Fruit fly (Drosophila melanogaster) whole organism, embryonic: Measurements from ENCODE around the gene CG13311.

Experiments used
- Bteb2 ChIP-seq: fragments of 200-800 bp; sonication (Bioruptor generic); optimal IDR thresholded peaks from 2 replicates; lab custom pipeline; 2016; ENCODE audit warnings: missing biosample characterization, missing genetic modification characterization
- CG10979 ChIP-seq: fragments of 200-800 bp; sonication (Bioruptor generic); optimal IDR thresholded peaks from 2 replicates; lab custom pipeline; 2018; ENCODE audit warnings: missing biosample characterization, mild to moderate bottlenecking, missing genetic modification characterization, moderate library complexity
- CG1233 ChIP-seq: fragments of 200-800 bp; sonication (Bioruptor generic); optimal IDR thresholded peaks from 4 replicates; lab custom pipeline; 2018; ENCODE audit warnings: missing biosample characterization, mild to moderate bottlenecking, missing genetic modification characterization
- CG14710 ChIP-seq: fragments of 200-800 bp; sonication (Bioruptor generic); optimal IDR thresholded peaks from 3 replicates; lab custom pipeline; 2019; ENCODE audit warnings: missing biosample characterization, mild to moderate bottlenecking, missing genetic modification characterization, moderate library complexity
- CG15479 ChIP-seq: fragments of 200-800 bp; sonication (Bioruptor generic); optimal IDR thresholded peaks from 3 replicates; lab custom pipeline; 2019; ENCODE audit warnings: missing biosample characterization, mild to moderate bottlenecking, missing genetic modification characterization, moderate library complexity
- CG15696 ChIP-seq: fragments of 200-800 bp; sonication (Bioruptor generic); optimal IDR thresholded peaks from 2 replicates; lab custom pipeline; 2019; ENCODE audit warnings: missing biosample characterization, mild to moderate bottlenecking, missing genetic modification characterization, moderate library complexity
- CG1602 ChIP-seq: fragments of 200-800 bp; sonication (Bioruptor generic); optimal IDR thresholded peaks from 3 replicates; lab custom pipeline; 2016; ENCODE audit warnings: missing biosample characterization, missing genetic modification characterization
- CG1832 ChIP-seq: fragments of 200-800 bp; sonication (Bioruptor generic); optimal IDR thresholded peaks from 2 replicates; lab custom pipeline; 2017; ENCODE audit warnings: missing biosample characterization, mild to moderate bottlenecking, missing genetic modification characterization, inconsistent platforms
- CG2120 ChIP-seq: fragments of 200-800 bp; sonication (Bioruptor generic); optimal IDR thresholded peaks from 3 replicates; lab custom pipeline; 2016; ENCODE audit warnings: missing biosample characterization, missing genetic modification characterization
- CG32532 ChIP-seq: fragments of 200-800 bp; sonication (Bioruptor generic); IDR thresholded peaks from 2 replicates; pipeline ENCODE4 v1.3.6; 2022; ENCODE audit warnings: missing biosample characterization, missing genetic modification characterization
- CG33557 ChIP-seq: fragments of 200-800 bp; sonication (Bioruptor generic); optimal IDR thresholded peaks from 2 replicates; lab custom pipeline; 2019; ENCODE audit warnings: missing biosample characterization, mild to moderate bottlenecking, missing genetic modification characterization, moderate library complexity
- CG8924 ChIP-seq: fragments of 200-800 bp; optimal IDR thresholded peaks from 3 replicates; lab custom pipeline; 2019; ENCODE audit warnings: missing biosample characterization, mild to moderate bottlenecking, missing genetic modification characterization, moderate library complexity
- CG9797 ChIP-seq: fragments of 200-800 bp; sonication (Bioruptor generic); optimal IDR thresholded peaks from 3 replicates; lab custom pipeline; 2018; ENCODE audit warnings: missing biosample characterization, mild to moderate bottlenecking, missing genetic modification characterization
- Dip2 ChIP-seq: fragments of 200-800 bp; sonication (Bioruptor generic); IDR thresholded peaks from 2 replicates; pipeline ENCODE4 v1.3.6; 2022; ENCODE audit warnings: missing biosample characterization, missing genetic modification characterization
- Dip3 ChIP-seq: fragments of 200-800 bp; sonication (Bioruptor generic); optimal IDR thresholded peaks from 3 replicates; lab custom pipeline; 2016; ENCODE audit warnings: missing biosample characterization, missing genetic modification characterization
- E2f1 ChIP-seq: fragments of 200-800 bp; sonication (Bioruptor generic); IDR thresholded peaks from 2 replicates; pipeline ENCODE4 v1.3.6; 2022; ENCODE audit warnings: missing biosample characterization, missing genetic modification characterization
- Eip74EF ChIP-seq, 2 experiments: fragments of 200-800 bp in 1 of 2; fragments of >200 bp in 1 of 2; sonication (Bioruptor generic) in 1 of 2; optimal IDR thresholded peaks; 2 replicates each; lab custom pipeline; 2017 to 2019; ENCODE audit warnings: missing biosample characterization in 2 of 2, missing genetic modification characterization in 2 of 2, mild to moderate bottlenecking in 1 of 2, moderate library complexity in 1 of 2
- HHEX ChIP-seq: fragments of 200-800 bp; sonication (Bioruptor generic); optimal IDR thresholded peaks from 3 replicates; lab custom pipeline; 2017; ENCODE audit warnings: missing biosample characterization, mild to moderate bottlenecking, missing genetic modification characterization, missing genetic modification reagents
- Hmr ChIP-seq: fragments of 200-800 bp; sonication (Bioruptor generic); optimal IDR thresholded peaks from 3 replicates; lab custom pipeline; 2017; ENCODE audit warnings: mild to moderate bottlenecking, missing biosample characterization, missing genetic modification reagents, missing genetic modification characterization
- Hr51 ChIP-seq, 2 experiments: fragments of 200-800 bp; sonication (Bioruptor generic); optimal IDR thresholded peaks; 2 replicates in 1 of 2; 3 replicates in 1 of 2; lab custom pipeline; 2016 to 2018; ENCODE audit warnings: missing biosample characterization in 2 of 2, missing genetic modification characterization in 2 of 2, mild to moderate bottlenecking in 1 of 2, moderate library complexity in 1 of 2
- Nf-YA ChIP-seq: fragments of 200-800 bp; sonication (Bioruptor generic); IDR thresholded peaks from 2 replicates; pipeline ENCODE4 v1.3.6; 2022; ENCODE audit warnings: missing biosample characterization, missing genetic modification characterization
- PHDP ChIP-seq: fragments of 200-800 bp; sonication (Bioruptor generic); optimal IDR thresholded peaks from 3 replicates; lab custom pipeline; 2018; ENCODE audit warnings: missing biosample characterization, mild to moderate bottlenecking, missing genetic modification characterization, moderate library complexity
- Rx ChIP-seq: fragments of 200-800 bp; sonication (Bioruptor generic); IDR thresholded peaks from 2 replicates; pipeline ENCODE4 v1.3.6; 2022; ENCODE audit warnings: missing biosample characterization, missing genetic modification characterization
- Ssrp ChIP-seq: fragments of 200-800 bp; sonication (Bioruptor generic); optimal IDR thresholded peaks from 2 replicates; lab custom pipeline; 2018; ENCODE audit warnings: missing biosample characterization, mild to moderate bottlenecking, missing genetic modification characterization, moderate library complexity
- ab ChIP-seq: fragments of 200-800 bp; sonication (Bioruptor generic); optimal IDR thresholded peaks from 2 replicates; lab custom pipeline; 2016; ENCODE audit warnings: missing biosample characterization, missing genetic modification characterization
- ato ChIP-seq: fragments of 200-800 bp; sonication (Bioruptor generic); IDR thresholded peaks from 2 replicates; pipeline ENCODE4 v1.3.6; 2022; ENCODE audit warnings: missing biosample characterization, missing genetic modification characterization; ENCODE audit not compliant: partially characterized antibody
- chinmo ChIP-seq: fragments of 200-800 bp; sonication (Bioruptor generic); IDR thresholded peaks from 4 replicates; pipeline ENCODE4 v1.3.6; 2022; ENCODE audit warnings: missing biosample characterization, missing genetic modification characterization; ENCODE audit not compliant: partially characterized antibody
- cwo ChIP-seq: fragments of 200-800 bp; sonication (Bioruptor generic); optimal IDR thresholded peaks from 3 replicates; lab custom pipeline; 2017; ENCODE audit warnings: missing biosample characterization, missing genetic modification characterization, mild to moderate bottlenecking, moderate library complexity, missing genetic modification reagents
- dimm ChIP-seq: fragments of 200-800 bp; sonication (Bioruptor generic); IDR thresholded peaks from 2 replicates; pipeline ENCODE4 v1.3.6; 2022; ENCODE audit warnings: missing biosample characterization, missing genetic modification characterization
- ewg ChIP-seq: fragments of 200-800 bp; sonication (Bioruptor generic); optimal IDR thresholded peaks from 3 replicates; lab custom pipeline; 2017; ENCODE audit warnings: mild to moderate bottlenecking, missing biosample characterization, missing genetic modification reagents, missing genetic modification characterization
- fd64A ChIP-seq: fragments of 200-800 bp; sonication (Bioruptor generic); optimal IDR thresholded peaks from 3 replicates; lab custom pipeline; 2018; ENCODE audit warnings: missing biosample characterization, mild to moderate bottlenecking, missing genetic modification characterization
- grau ChIP-seq: fragments of 200-800 bp; optimal IDR thresholded peaks from 3 replicates; lab custom pipeline; 2019; ENCODE audit warnings: missing biosample characterization, mild to moderate bottlenecking, missing genetic modification characterization, moderate library complexity
- gro ChIP-seq: fragments of 200-800 bp; sonication (Bioruptor generic); optimal IDR thresholded peaks from 2 replicates; lab custom pipeline; 2016; ENCODE audit warnings: missing biosample characterization, missing genetic modification characterization
- kni ChIP-seq: fragments of 200-800 bp; sonication (Bioruptor generic); optimal IDR thresholded peaks from 3 replicates; lab custom pipeline; 2017; ENCODE audit warnings: mild to moderate bottlenecking, missing biosample characterization, missing genetic modification reagents, missing genetic modification characterization
- mld ChIP-seq: fragments of 200-800 bp; sonication (Bioruptor generic); IDR thresholded peaks from 3 replicates; pipeline ENCODE4 v1.3.6; 2022; ENCODE audit warnings: missing biosample characterization, missing genetic modification characterization; ENCODE audit not compliant: partially characterized antibody
- nom ChIP-seq: fragments of 200-800 bp; sonication (Bioruptor generic); optimal IDR thresholded peaks from 2 replicates; lab custom pipeline; 2017; ENCODE audit warnings: missing biosample characterization, missing genetic modification characterization, mild to moderate bottlenecking, moderate library complexity, missing genetic modification reagents
- pan ChIP-seq, 4 experiments: fragments of >200 bp in 3 of 4; fragments of 200-800 bp in 1 of 4; sonication (Bioruptor generic) in 1 of 4; optimal IDR thresholded peaks in 3 of 4; IDR thresholded peaks in 1 of 4; 2 replicates each; pipeline versions ENCODE4 v1.3.6 to Lab custom; 2017 to 2022; ENCODE audit warnings: missing biosample characterization in 2 of 4, missing genetic modification characterization in 2 of 4, mixed read lengths in 1 of 4
- pnt ChIP-seq: fragments of 200-800 bp; sonication (Bioruptor generic); optimal IDR thresholded peaks from 3 replicates; lab custom pipeline; 2016; ENCODE audit warnings: missing biosample characterization, missing genetic modification characterization
- pzg ChIP-seq: fragments of 200-800 bp; sonication (Bioruptor generic); optimal IDR thresholded peaks from 3 replicates; lab custom pipeline; 2018; ENCODE audit warnings: missing biosample characterization, mild to moderate bottlenecking, missing genetic modification characterization, moderate library complexity
- sc ChIP-seq, 3 experiments: fragments of >200 bp in 2 of 3; fragments of 200-800 bp in 1 of 3; sonication (Bioruptor generic) in 1 of 3; optimal IDR thresholded peaks; 2 replicates in 2 of 3; 3 replicates in 1 of 3; lab custom pipeline; 2017; ENCODE audit warnings: mild to moderate bottlenecking in 1 of 3, missing biosample characterization in 1 of 3, missing genetic modification characterization in 1 of 3, missing genetic modification reagents in 1 of 3
- seq ChIP-seq: fragments of 200-800 bp; sonication (Bioruptor generic); IDR thresholded peaks from 2 replicates; pipeline ENCODE4 v1.3.6; 2022; ENCODE audit warnings: missing biosample characterization, missing genetic modification characterization
- slou ChIP-seq: fragments of 200-800 bp; sonication (Bioruptor generic); optimal IDR thresholded peaks from 3 replicates; lab custom pipeline; 2016; ENCODE audit warnings: missing biosample characterization, missing genetic modification characterization
- sob ChIP-seq: fragments of 200-800 bp; sonication (Bioruptor generic); IDR thresholded peaks from 2 replicates; pipeline ENCODE4 v1.3.6; 2022; ENCODE audit warnings: missing biosample characterization, missing genetic modification characterization
- unc-4 ChIP-seq: fragments of 200-800 bp; sonication (Bioruptor generic); IDR thresholded peaks from 2 replicates; pipeline ENCODE4 v1.3.6; 2022; ENCODE audit warnings: missing biosample characterization, missing genetic modification characterization; ENCODE audit not compliant: partially characterized antibody
- vfl ChIP-seq: fragments of 200-800 bp; sonication (Bioruptor generic); optimal IDR thresholded peaks from 2 replicates; lab custom pipeline; 2016; ENCODE audit warnings: missing biosample characterization, missing genetic modification characterization
- wek ChIP-seq: fragments of 200-800 bp; sonication (Bioruptor generic); optimal IDR thresholded peaks from 3 replicates; lab custom pipeline; 2018; ENCODE audit warnings: missing biosample characterization, mild to moderate bottlenecking, missing genetic modification characterization, moderate library complexity

Gene CG13311

dm6 chr3L:8765969-8766538 is 35.9 kb downstream of the CG13311 start (continued):
- TF ChIP-seq cwo = peak; percentile 94
- TF ChIP-seq unc-4 (GFP tag; lab: Robert Waterston, UW) = 0 out of 2 replicates have a peak, but pooled peaks have one; percentile 30
- peak; percentile 95; the same call in 3 of the 4 replicates for TF ChIP-seq chinmo (GFP tag; lab: Robert Waterston, UW)
- peak; percentile 26 for TF ChIP-seq pzg (GFP tag; lab: Kevin White, UChicago)
- no peak for TF ChIP-seq CG15479
- peak; percentile 97 for TF ChIP-seq E2f1
- no peak for TF ChIP-seq CG1832 (GFP tag; lab: Kevin White, UChicago)
- TF ChIP-seq gro = peak; percentile 88
- peak; percentile 90 for TF ChIP-seq Nf-YA (GFP tag; lab: Robert Waterston, UW)
- peak; percentile 78 for TF ChIP-seq Dip2 (GFP tag; lab: Robert Waterston, UW)
- peak; percentile 45 for TF ChIP-seq CG9797 (GFP tag; lab: Kevin White, UChicago)
- TF ChIP-seq pan (optimal IDR thresholded peaks at IDR 0.05; lab: Kevin White, UChicago) = no peak
- TF ChIP-seq pan (GFP tag; optimal IDR thresholded peaks at IDR 0.05 in 1 of 2, IDR thresholded peaks at IDR 0.05 in 1 of 2) = peak in 1 of 2 experiments; percentile 99
- TF ChIP-seq ab (GFP tag; lab: Kevin White, UChicago) = peak; percentile 98
- peak in 1 of 2 experiments; percentile 93 for TF ChIP-seq Eip74EF (GFP tag; optimal IDR thresholded peaks at IDR 0.05; lab: Kevin White, UChicago)
- TF ChIP-seq ewg = peak; percentile 97
- TF ChIP-seq wek (GFP tag; lab: Kevin White, UChicago) = peak; percentile 90
- TF ChIP-seq CG14710 (tag; lab: Kevin White, UChicago) = peak; percentile 97
- TF ChIP-seq Bteb2 (GFP tag; lab: Kevin White, UChicago) = peak; percentile 98
- peak; percentile 98 for TF ChIP-seq grau (tag; lab: Kevin White, UChicago)
- TF ChIP-seq fd64A (GFP tag; lab: Kevin White, UChicago) = peak; percentile 95
- TF ChIP-seq dimm (GFP tag; lab: Robert Waterston, UW) = peak; percentile 92
- TF ChIP-seq CG32532 = peak; percentile 98
- peak; percentile 94 for TF ChIP-seq kni (GFP tag; lab: Kevin White, UChicago)
- TF ChIP-seq CG2120 (GFP tag; lab: Kevin White, UChicago) = peak; percentile 99
- TF ChIP-seq Hmr (GFP tag; lab: Kevin White, UChicago) = peak; percentile 99
- peak; percentile 96 to 99 for TF ChIP-seq Hr51 (GFP tag; optimal IDR thresholded peaks at IDR 0.05; lab: Kevin White, UChicago)
- TF ChIP-seq CG33557 = peak; percentile 99
- TF ChIP-seq seq (GFP tag; lab: Robert Waterston, UW) = peak; percentile 98
- peak; percentile 98 for TF ChIP-seq CG1602 (GFP tag; lab: Kevin White, UChicago)
- no peak for TF ChIP-seq sc (optimal IDR thresholded peaks at IDR 0.05; lab: Kevin White, UChicago)
- TF ChIP-seq sc (GFP tag; optimal IDR thresholded peaks at IDR 0.05; lab: Kevin White, UChicago) = peak; percentile 98
- TF ChIP-seq CG15696 = peak; percentile 64
- TF ChIP-seq mld (GFP tag; lab: Robert Waterston, UW) = peak; percentile 51; the same call in 1 of the 3 replicates
- peak; percentile 86 for TF ChIP-seq nom (GFP tag; lab: Kevin White, UChicago)
- peak; percentile 96 for TF ChIP-seq HHEX (GFP tag; lab: Kevin White, UChicago)
- TF ChIP-seq Rx = peak; percentile 95
- TF ChIP-seq pnt = peak; percentile 97
- TF ChIP-seq PHDP (tag; lab: Kevin White, UChicago) = peak; percentile 98
- TF ChIP-seq sob (GFP tag; lab: Robert Waterston, UW) = peak; percentile 98
- TF ChIP-seq slou (GFP tag; lab: Kevin White, UChicago) = peak; percentile 80
- peak; percentile 98 for TF ChIP-seq CG10979 (tag; lab: Kevin White, UChicago)
- peak; percentile 72 for TF ChIP-seq CG1233 (GFP tag; lab: Kevin White, UChicago)
- TF ChIP-seq ato (GFP tag; lab: Robert Waterston, UW) = no peak; the same call in none of the 2 replicates
- peak; percentile 98 for TF ChIP-seq Dip3
- peak; percentile 99 for TF ChIP-seq CG8924
- TF ChIP-seq vfl (GFP tag; lab: Kevin White, UChicago) = peak; percentile 97
- peak; percentile 99 for TF ChIP-seq Ssrp (tag; lab: Kevin White, UChicago)
